Worm (Caenorhabditis elegans): ENCODE results near the gene C54C6.7.

C54C6.7 gene

DNA sequence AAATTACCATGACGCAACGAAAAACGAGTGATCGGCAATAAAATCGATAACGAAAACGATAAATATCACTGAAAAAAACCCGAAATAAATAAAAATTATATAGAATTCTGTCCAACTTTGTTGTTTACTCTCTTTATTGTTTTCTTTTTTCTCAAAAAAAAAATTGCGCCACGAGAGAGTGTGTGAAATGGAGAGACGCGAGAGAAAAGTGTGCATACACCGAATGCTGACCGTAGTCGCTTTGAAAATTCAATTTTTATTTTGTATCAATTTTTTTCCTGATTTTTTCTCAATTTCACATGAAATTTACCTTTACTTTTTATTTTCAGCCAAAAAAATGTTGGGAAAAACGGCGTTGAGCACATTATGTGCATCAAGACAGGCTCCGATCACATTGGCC, 36.3 kb downstream of the C54C6.7 start, which contains the start of the genes M01F1.4 and mrpl-35:
Gene M01F1.4 (minus strand): TSS at position 126 of the 400 bp plus-strand sequence.
Gene mrpl-35 (plus strand): TSS at position 330 of the 400 bp plus-strand sequence.
- TF ChIP-seq hlh-4 (tag; optimal IDR thresholded peaks at IDR 0.05) (no peak), C16A3.4 (tag; optimal IDR thresholded peaks at IDR 0.05) (peak; percentile 3), swsn-7 (tag; optimal IDR thresholded peaks at IDR 0.05) (peak; percentile 28), snpc-4 (tag; optimal IDR thresholded peaks at IDR 0.05) (peak; percentile 52), mep-1 (tag; optimal IDR thresholded peaks at IDR 0.05) (peak; percentile 93), sptf-1 (tag; optimal IDR thresholded peaks at IDR 0.05) (no peak), dpl-1 (GFP tag; optimal IDR thresholded peaks at IDR 0.05) (peak; percentile 34 to 78 (median 61)), snu-23 (GFP tag; optimal IDR thresholded peaks at IDR 0.05) (peak; percentile 69), nhr-84 (tag; optimal IDR thresholded peaks at IDR 0.05) (no peak), rnt-1 (tag; optimal IDR thresholded peaks at IDR 0.05) (peak; percentile 38), unc-130 (tag; optimal IDR thresholded peaks at IDR 0.05) (peak; percentile 26), ztf-4 (tag; optimal IDR thresholded peaks at IDR 0.05) (no peak), unc-30 (tag; optimal IDR thresholded peaks at IDR 0.05) (no peak), tlp-1 (tag; optimal IDR thresholded peaks at IDR 0.05) (no peak), ceh-63 (GFP tag; optimal IDR thresholded peaks at IDR 0.05) (no peak), lin-13 (GFP tag; optimal IDR thresholded peaks at IDR 0.05) (no peak), nhr-85 (tag) (no peak), aha-1 (tag; optimal IDR thresholded peaks at IDR 0.05) (no peak), blmp-1 (tag; optimal IDR thresholded peaks at IDR 0.05) (peak; percentile 67), ceh-82 (tag; optimal IDR thresholded peaks at IDR 0.05) (peak in 1 of 3 experiments; percentile 59), nhr-20 (tag; optimal IDR thresholded peaks at IDR 0.05) (peak; percentile 57), hlh-17 (GFP tag; optimal IDR thresholded peaks at IDR 0.05; ENCODE audit: borderline replicate concordance) (no peak), ztf-11 (tag; optimal IDR thresholded peaks at IDR 0.05) (no peak), ces-1 (GFP tag; optimal IDR thresholded peaks at IDR 0.05) (no peak), sup-37 (GFP tag; optimal IDR thresholded peaks at IDR 0.05) (no peak), efl-1 (optimal IDR thresholded peaks at IDR 0.05) (peak; percentile 54 to 57), efl-1 (GFP tag; optimal IDR thresholded peaks at IDR 0.05 in 1 of 2) (peak; percentile 76 to 94), ceh-90 (tag; optimal IDR thresholded peaks at IDR 0.05) (no peak), C34B4.2 (tag; optimal IDR thresholded peaks at IDR 0.05) (no peak), lin-15B (tag; optimal IDR thresholded peaks at IDR 0.05) (no peak), mdl-1 (tag; optimal IDR thresholded peaks at IDR 0.05) (peak in 1 of 2 experiments; percentile 2), xbp-1 (tag; optimal IDR thresholded peaks at IDR 0.05) (peak; percentile 41), fkh-4 (tag; optimal IDR thresholded peaks at IDR 0.05; ENCODE audit: borderline replicate concordance) (no peak), lin-39 (tag; optimal IDR thresholded peaks at IDR 0.05) (no peak), tbx-2 (tag; optimal IDR thresholded peaks at IDR 0.05) (peak; percentile 23), elt-2 (tag; optimal IDR thresholded peaks at IDR 0.05) (no peak), nhr-28 (tag; optimal IDR thresholded peaks at IDR 0.05) (no peak), unc-98 (GFP tag; IDR thresholded peaks at IDR 0.05) (no peak), sox-4 (tag; optimal IDR thresholded peaks at IDR 0.05) (no peak), nhr-19 (GFP tag; conservative IDR thresholded peaks at IDR 0.05) (no peak), nhr-71 (tag; optimal IDR thresholded peaks at IDR 0.05) (peak; percentile 65), alr-1 (tag; optimal IDR thresholded peaks at IDR 0.05; ENCODE audit: borderline replicate concordance) (no peak), nhr-12 (tag; optimal IDR thresholded peaks at IDR 0.05) (no peak), lin-35 (GFP tag; optimal IDR thresholded peaks at IDR 0.05) (peak; percentile 61 to 70), mef-2 (tag; optimal IDR thresholded peaks at IDR 0.05) (no peak), Y116A8C.19 (tag; optimal IDR thresholded peaks at IDR 0.05; ENCODE audit: borderline replicate concordance) (no peak), skn-1 (tag; optimal IDR thresholded peaks at IDR 0.05) (peak; percentile 72), lin-14 (GFP tag; optimal IDR thresholded peaks at IDR 0.05) (peak; percentile 72), zag-1 (tag; optimal IDR thresholded peaks at IDR 0.05) (no peak), fkh-8 (tag; optimal IDR thresholded peaks at IDR 0.05) (peak; percentile 4), ceh-88 (GFP tag; IDR thresholded peaks at IDR 0.05) (no peak), aly-2 (tag; optimal IDR thresholded peaks at IDR 0.05) (no peak), nhr-77 (tag; optimal IDR thresholded peaks at IDR 0.05) (no peak), nhr-90 (tag; optimal IDR thresholded peaks at IDR 0.05; ENCODE audit: poor library complexity) (peak; percentile 4)
